Fruit fly (Drosophila melanogaster): ENCODE measurements around the gene mRpS2.

DNA sequence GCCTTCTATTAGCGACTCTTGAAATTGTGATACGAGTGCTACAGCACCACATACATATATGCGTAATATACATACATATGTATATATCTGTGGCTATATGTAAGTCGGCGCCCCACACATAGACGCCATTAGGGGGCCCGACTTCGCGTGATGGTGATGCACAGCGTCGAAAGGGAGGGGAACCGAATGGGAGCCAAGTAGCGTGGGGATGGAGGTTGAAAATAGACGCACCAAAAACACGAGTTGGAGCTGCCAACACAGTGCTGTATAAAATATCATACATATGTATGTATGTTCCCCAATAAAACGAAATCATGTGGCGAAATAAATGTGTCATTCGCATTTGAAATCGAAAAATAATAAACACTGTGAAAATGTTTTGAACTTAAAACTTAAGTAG, 36.4 kb upstream of the mRpS2 start:
- TF ChIP-seq usp (GFP tag; optimal IDR thresholded peaks at IDR 0.05) (no peak), psq (optimal IDR thresholded peaks at IDR 0.05) (no peak), CG8478 (optimal IDR thresholded peaks at IDR 0.05) (no peak)

All from whole organism.